Fruit fly (Drosophila melanogaster): ENCODE measurements around the gene CG7290.

The CG7290 gene

dm6 chr3L:20191848-20192247, 14.0 kb downstream of the CG7290 start:
- TF ChIP-seq Vsx2 (GFP tag; optimal IDR thresholded peaks at IDR 0.05; ENCODE audit: partially characterized antibody), result no peak
- TF ChIP-seq Dfd (GFP tag; optimal IDR thresholded peaks at IDR 0.05), result peak; percentile 97

dm6 chr3L:20187885-20188570, 17.8 kb downstream of the CG7290 start, which contains the start of gene Ssk:
Gene Ssk, plus strand, starts transcription at chr3L:20188522.
- TF ChIP-seq Vsx2 (GFP tag; optimal IDR thresholded peaks at IDR 0.05; ENCODE audit: partially characterized antibody), result peak; percentile 90
- no peak for TF ChIP-seq CG9705 (GFP tag; optimal IDR thresholded peaks at IDR 0.05)
- TF ChIP-seq h (GFP tag; optimal IDR thresholded peaks at IDR 0.05), result peak; percentile 20
- TF ChIP-seq Abd-B (GFP tag; optimal IDR thresholded peaks at IDR 0.05), result no peak
- TF ChIP-seq rgr (GFP tag; optimal IDR thresholded peaks at IDR 0.05), result no peak
- TF ChIP-seq Dfd (GFP tag; optimal IDR thresholded peaks at IDR 0.05), result no peak
- peak; percentile 7 for TF ChIP-seq Sp1 (GFP tag; optimal IDR thresholded peaks at IDR 0.05)
- no peak for TF ChIP-seq Hr78 (GFP tag; optimal IDR thresholded peaks at IDR 0.05)
- TF ChIP-seq br (GFP tag; optimal IDR thresholded peaks at IDR 0.05), result no peak
- no peak for TF ChIP-seq Hnf4 (GFP tag; optimal IDR thresholded peaks at IDR 0.05)
- TF ChIP-seq Mio (GFP tag; optimal IDR thresholded peaks at IDR 0.05), result no peak
- TF ChIP-seq Dif (GFP tag; optimal IDR thresholded peaks at IDR 0.05; ENCODE audit: partially characterized antibody), result peak; percentile 59
- TF ChIP-seq Rel (GFP tag; optimal IDR thresholded peaks at IDR 0.05), result peak; percentile 13
- TF ChIP-seq Rel (tag; optimal IDR thresholded peaks at IDR 0.05), result peak; percentile 63
- TF ChIP-seq lola (GFP tag; optimal IDR thresholded peaks at IDR 0.05), result no peak
- no peak for TF ChIP-seq CG32264 (GFP tag; optimal IDR thresholded peaks at IDR 0.05)
- TF ChIP-seq OdsH (GFP tag; optimal IDR thresholded peaks at IDR 0.05), result no peak
- TF ChIP-seq foxo (GFP tag; optimal IDR thresholded peaks at IDR 0.05), result no peak
- peak; percentile 80 for TF ChIP-seq CrebA (GFP tag; optimal IDR thresholded peaks at IDR 0.05; ENCODE audit: borderline replicate concordance)
- TF ChIP-seq Hr83 (GFP tag; optimal IDR thresholded peaks at IDR 0.05; ENCODE audit: poor library complexity, severe bottlenecking), result no peak
- TF ChIP-seq N (GFP tag; optimal IDR thresholded peaks at IDR 0.05), result no peak

- TF ChIP-seq psq (GFP tag; optimal IDR thresholded peaks at IDR 0.05) (peak; percentile 46), Jra (GFP tag; optimal IDR thresholded peaks at IDR 0.05) (peak; percentile 78), fru (GFP tag; optimal IDR thresholded peaks at IDR 0.05) (peak; percentile 3), rgr (GFP tag; optimal IDR thresholded peaks at IDR 0.05) (peak; percentile 16), Dif (GFP tag; optimal IDR thresholded peaks at IDR 0.05; ENCODE audit: partially characterized antibody) (peak; percentile 97), CG9705 (GFP tag; optimal IDR thresholded peaks at IDR 0.05) (no peak), CrebA (GFP tag; optimal IDR thresholded peaks at IDR 0.05; ENCODE audit: borderline replicate concordance) (peak; percentile 55), OdsH (GFP tag; optimal IDR thresholded peaks at IDR 0.05) (no peak), lola (GFP tag; optimal IDR thresholded peaks at IDR 0.05) (no peak), HLH106 (tag; optimal IDR thresholded peaks at IDR 0.05) (no peak), dl (GFP tag; optimal IDR thresholded peaks at IDR 0.05; ENCODE audit: insufficient read depth in 1 of 2, partially characterized antibody in 2 of 2) (peak; percentile 72 to 78), Hnf4 (GFP tag; optimal IDR thresholded peaks at IDR 0.05) (no peak), br (GFP tag; optimal IDR thresholded peaks at IDR 0.05) (no peak), usp (GFP tag; optimal IDR thresholded peaks at IDR 0.05) (no peak), Vsx2 (GFP tag; optimal IDR thresholded peaks at IDR 0.05; ENCODE audit: partially characterized antibody) (peak; percentile 89), brk (GFP tag; optimal IDR thresholded peaks at IDR 0.05) (no peak), Hr78 (GFP tag; optimal IDR thresholded peaks at IDR 0.05) (no peak), sv (GFP tag; optimal IDR thresholded peaks at IDR 0.05) (peak; percentile 35), Rel (GFP tag; optimal IDR thresholded peaks at IDR 0.05) (no peak), Rel (tag; optimal IDR thresholded peaks at IDR 0.05) (peak; percentile 15), Hr83 (GFP tag; optimal IDR thresholded peaks at IDR 0.05; ENCODE audit: poor library complexity, severe bottlenecking) (no peak), dmrt93B (GFP tag; optimal IDR thresholded peaks at IDR 0.05) (no peak)
These were observed 19.4 kb downstream of the CG7290 start for dm6 chr3L:20186294-20187020.

- TF ChIP-seq lola (GFP tag; optimal IDR thresholded peaks at IDR 0.05) (peak; percentile 72), foxo (GFP tag; optimal IDR thresholded peaks at IDR 0.05) (no peak)
These were observed 20.0 kb downstream of the CG7290 start for dm6 chr3L:20185886-20186285.
